Fruit fly (Drosophila melanogaster) whole organism, pupa: ENCODE results near the gene Scp2.

Experiments used
- CG14655 ChIP-seq: fragments of 200-800 bp; sonication (Bioruptor generic); optimal IDR thresholded peaks from 3 replicates; lab custom pipeline; 2017; ENCODE audit warnings: mild to moderate bottlenecking, missing biosample characterization, missing genetic modification reagents, missing genetic modification characterization
- CG17806 ChIP-seq: fragments of 200-800 bp; sonication (Bioruptor generic); optimal IDR thresholded peaks from 2 replicates; lab custom pipeline; 2018; ENCODE audit warnings: missing biosample characterization, mild to moderate bottlenecking, missing genetic modification characterization, moderate library complexity
- CG32121 ChIP-seq: fragments of 200-800 bp; sonication (Bioruptor generic); IDR thresholded peaks from 2 replicates; pipeline ENCODE4 v1.3.6; 2022; ENCODE audit warnings: missing biosample characterization, missing genetic modification characterization
- CG34367 ChIP-seq: fragments of 200-800 bp; sonication (Bioruptor generic); optimal IDR thresholded peaks from 2 replicates; lab custom pipeline; 2018; ENCODE audit warnings: missing biosample characterization, mild to moderate bottlenecking, missing genetic modification characterization
- CG4496 ChIP-seq: fragments of 200-800 bp; sonication (Bioruptor generic); IDR thresholded peaks from 3 replicates; pipeline ENCODE4 v1.3.6; 2022; ENCODE audit warnings: missing biosample characterization, missing genetic modification characterization
- D1 ChIP-seq: fragments of 200-800 bp; sonication (Bioruptor generic); optimal IDR thresholded peaks from 2 replicates; lab custom pipeline; 2018; ENCODE audit warnings: missing biosample characterization, mild to moderate bottlenecking, missing genetic modification characterization, moderate library complexity
- EcR ChIP-seq: fragments of 200-800 bp; sonication (Bioruptor generic); optimal IDR thresholded peaks from 3 replicates; lab custom pipeline; 2019; ENCODE audit warnings: missing biosample characterization, missing genetic modification characterization, mild to moderate bottlenecking, moderate library complexity, missing genetic modification reagents
- Ets98B ChIP-seq: fragments of 200-800 bp; sonication (Bioruptor generic); IDR thresholded peaks from 2 replicates; pipeline ENCODE4 v1.3.6; 2022; ENCODE audit warnings: missing biosample characterization, missing genetic modification characterization
- Pif1B ChIP-seq: fragments of 200-800 bp; sonication (Bioruptor generic); optimal IDR thresholded peaks from 3 replicates; lab custom pipeline; 2016; ENCODE audit warnings: missing biosample characterization, missing genetic modification characterization
- fd96Ca ChIP-seq: fragments of 200-800 bp; sonication (Bioruptor generic); IDR thresholded peaks from 3 replicates; pipeline ENCODE4 v1.3.6; 2022; ENCODE audit warnings: missing biosample characterization, missing genetic modification characterization
- rn ChIP-seq: fragments of 200-800 bp; sonication (Bioruptor generic); IDR thresholded peaks from 2 replicates; pipeline ENCODE4 v1.3.6; 2022; ENCODE audit warnings: missing biosample characterization, missing genetic modification characterization

dm6 chr3R:16528429-16528828, 55.0 kb downstream of the Scp2 start:
- TF ChIP-seq Pif1B (GFP tag; lab: Kevin White, UChicago) (no peak), CG4496 (GFP tag; lab: Robert Waterston, UW) (no peak), CG17806 (tag; lab: Kevin White, UChicago) (no peak), Ets98B (GFP tag; lab: Robert Waterston, UW) (no peak), fd96Ca (no peak), EcR (GFP tag; lab: Kevin White, UChicago) (no peak), D1 (tag; lab: Kevin White, UChicago) (no peak), CG32121 (GFP tag; lab: Robert Waterston, UW) (no peak), CG14655 (GFP tag; lab: Kevin White, UChicago) (no peak), rn (GFP tag; lab: Robert Waterston, UW) (no peak), CG34367 (no peak)
